Worm (Caenorhabditis elegans) whole organism, late embryonic: Measurements from ENCODE around the gene hap-1.

ENCODE experiments used
- C08G9.2 ChIP-seq: sonication (generic microtip); optimal IDR thresholded peaks from 2 replicates; lab custom pipeline; 2016; ENCODE audit warnings: mild to moderate bottlenecking, missing genetic modification characterization, moderate library complexity, missing compliant biosample characterization
- F13H6.1 ChIP-seq: sonication (generic microtip); optimal IDR thresholded peaks from 2 replicates; lab custom pipeline; 2016; ENCODE audit warnings: missing genetic modification characterization, missing compliant biosample characterization
- K02D7.2 ChIP-seq: sonication (generic microtip); optimal IDR thresholded peaks from 2 replicates; lab custom pipeline; 2017; ENCODE audit warnings: mild to moderate bottlenecking, missing genetic modification characterization, missing compliant biosample characterization
- Y22D7AL.16 ChIP-seq: sonication (generic microtip); optimal IDR thresholded peaks from 2 replicates; lab custom pipeline; 2016; ENCODE audit warnings: missing genetic modification characterization, missing compliant biosample characterization
- ama-1 ChIP-seq: fragments of 150-350 bp; optimal IDR thresholded peaks from 2 replicates; lab custom pipeline; 2014
- ceh-18 ChIP-seq: sonication (generic microtip); optimal IDR thresholded peaks from 2 replicates; lab custom pipeline; 2016; ENCODE audit warnings: missing genetic modification characterization, missing compliant biosample characterization
- ceh-19 ChIP-seq: fragments of 200-800 bp; sonication (Bioruptor generic); optimal IDR thresholded peaks from 2 replicates; lab custom pipeline; 2018; ENCODE audit warnings: mild to moderate bottlenecking, missing genetic modification characterization, missing compliant biosample characterization
- ceh-2 ChIP-seq: sonication (generic microtip); optimal IDR thresholded peaks from 2 replicates; lab custom pipeline; 2016; ENCODE audit warnings: missing genotype, missing genetic modification characterization, missing compliant biosample characterization
- ceh-24 ChIP-seq: sonication (generic microtip); optimal IDR thresholded peaks from 2 replicates; lab custom pipeline; 2016; ENCODE audit warnings: mild to moderate bottlenecking, missing genetic modification characterization, missing compliant biosample characterization
- ceh-30 ChIP-seq: fragments of 150-350 bp; optimal IDR thresholded peaks from 2 replicates; lab custom pipeline; 2014; ENCODE audit warnings: missing biosample characterization, missing genetic modification characterization
- ceh-45 ChIP-seq: fragments of 200-800 bp; sonication (Bioruptor generic); IDR thresholded peaks from 2 replicates; pipeline ENCODE4 v1.3.6; 2022; ENCODE audit warnings: missing genetic modification reagents, missing genetic modification characterization, missing compliant biosample characterization
- ceh-6 ChIP-seq: fragments of 200-800 bp; sonication (Bioruptor generic); optimal IDR thresholded peaks from 2 replicates; lab custom pipeline; 2018; ENCODE audit warnings: mild to moderate bottlenecking, missing genetic modification characterization, missing compliant biosample characterization
- ceh-9 ChIP-seq: sonication (generic microtip); optimal IDR thresholded peaks from 2 replicates; lab custom pipeline; 2016; ENCODE audit warnings: mild to moderate bottlenecking, missing genetic modification characterization, inconsistent platforms, missing compliant biosample characterization
- dve-1 ChIP-seq: sonication (generic microtip); optimal IDR thresholded peaks from 2 replicates; lab custom pipeline; 2017; ENCODE audit warnings: antibody characterized with exemption, mild to moderate bottlenecking, missing genetic modification characterization, missing compliant biosample characterization
- elt-2 ChIP-seq: sonication (generic microtip); optimal IDR thresholded peaks from 2 replicates; lab custom pipeline; 2016; ENCODE audit warnings: missing genetic modification reagents, missing genetic modification characterization, missing compliant biosample characterization
- elt-4 ChIP-seq: sonication (generic microtip); optimal IDR thresholded peaks from 2 replicates; lab custom pipeline; 2016; ENCODE audit warnings: missing genetic modification characterization, missing compliant biosample characterization
- eyg-1 ChIP-seq: sonication (generic microtip); optimal IDR thresholded peaks from 2 replicates; lab custom pipeline; 2016; ENCODE audit warnings: missing genotype, missing genetic modification characterization, missing compliant biosample characterization
- fax-1 ChIP-seq: sonication (generic microtip); optimal IDR thresholded peaks from 2 replicates; lab custom pipeline; 2016; ENCODE audit warnings: missing genotype, missing genetic modification characterization, missing compliant biosample characterization
- fkh-10 ChIP-seq: fragments of 150-350 bp; optimal IDR thresholded peaks from 2 replicates; lab custom pipeline; 2014; ENCODE audit warnings: missing biosample characterization, missing genetic modification reagents, missing genetic modification characterization
- fkh-6 ChIP-seq: sonication (generic microtip); optimal IDR thresholded peaks from 2 replicates; lab custom pipeline; 2016; ENCODE audit warnings: missing genetic modification characterization, missing compliant biosample characterization
- gmeb-2 ChIP-seq: sonication (generic microtip); optimal IDR thresholded peaks from 2 replicates; lab custom pipeline; 2016; ENCODE audit warnings: missing genetic modification characterization, inconsistent platforms, missing compliant biosample characterization
- hlh-13 ChIP-seq: fragments of 200-800 bp; sonication (Bioruptor generic); optimal IDR thresholded peaks from 2 replicates; lab custom pipeline; 2018; ENCODE audit warnings: mild to moderate bottlenecking, missing genetic modification characterization, missing compliant biosample characterization
- hlh-15 ChIP-seq: sonication (generic microtip); optimal IDR thresholded peaks from 2 replicates; lab custom pipeline; 2016; ENCODE audit warnings: missing genetic modification characterization, missing compliant biosample characterization
- hlh-30 ChIP-seq: sonication (generic microtip); optimal IDR thresholded peaks from 2 replicates; lab custom pipeline; 2017; ENCODE audit warnings: antibody characterized with exemption, missing genetic modification characterization, missing compliant biosample characterization; ENCODE audit not compliant: insufficient read depth
- lim-6 ChIP-seq: sonication (generic microtip); optimal IDR thresholded peaks from 2 replicates; lab custom pipeline; 2016; ENCODE audit warnings: missing genetic modification characterization, missing compliant biosample characterization
- lin-11 ChIP-seq: fragments of 200-800 bp; sonication (Bioruptor generic); optimal IDR thresholded peaks from 2 replicates; lab custom pipeline; 2018; ENCODE audit warnings: mild to moderate bottlenecking, missing genetic modification characterization, missing compliant biosample characterization
- madf-2 ChIP-seq: sonication (generic microtip); optimal IDR thresholded peaks from 2 replicates; lab custom pipeline; 2017; ENCODE audit warnings: missing genetic modification characterization, missing compliant biosample characterization
- nfya-1 ChIP-seq: sonication (generic microtip); optimal IDR thresholded peaks from 2 replicates; lab custom pipeline; 2017; ENCODE audit warnings: missing genetic modification characterization, mild to moderate bottlenecking, missing compliant biosample characterization, antibody characterized with exemption, moderate library complexity
- nhr-11 ChIP-seq: fragments of 150-350 bp; optimal IDR thresholded peaks from 2 replicates; lab custom pipeline; 2014; ENCODE audit warnings: missing biosample characterization, missing genetic modification characterization
- nhr-232 ChIP-seq: sonication (generic microtip); optimal IDR thresholded peaks from 2 replicates; lab custom pipeline; 2016; ENCODE audit warnings: missing genetic modification characterization, missing compliant biosample characterization
- npax-4 ChIP-seq: sonication (generic microtip); optimal IDR thresholded peaks from 2 replicates; lab custom pipeline; 2016; ENCODE audit warnings: missing genetic modification characterization, missing compliant biosample characterization
- odd-2 ChIP-seq: sonication (generic microtip); optimal IDR thresholded peaks from 2 replicates; lab custom pipeline; 2017; ENCODE audit warnings: antibody characterized with exemption, mild to moderate bottlenecking, missing genetic modification characterization, missing compliant biosample characterization
- pha-2 ChIP-seq: sonication (generic microtip); optimal IDR thresholded peaks from 2 replicates; lab custom pipeline; 2017; ENCODE audit warnings: mild to moderate bottlenecking, missing genetic modification characterization, missing compliant biosample characterization
- pqm-1 ChIP-seq: sonication (generic microtip); optimal IDR thresholded peaks from 2 replicates; lab custom pipeline; 2016; ENCODE audit warnings: missing genetic modification characterization, missing compliant biosample characterization
- pros-1 ChIP-seq: fragments of 150-350 bp; optimal IDR thresholded peaks from 2 replicates; lab custom pipeline; 2014; ENCODE audit warnings: missing biosample characterization, missing genetic modification reagents, missing genetic modification characterization
- ref-2 ChIP-seq: sonication (generic microtip); optimal IDR thresholded peaks from 2 replicates; lab custom pipeline; 2016; ENCODE audit warnings: missing genetic modification characterization, missing compliant biosample characterization
- sox-2 ChIP-seq: fragments of 200-800 bp; sonication (Bioruptor generic); IDR thresholded peaks from 2 replicates; pipeline ENCODE4 v1.3.6; 2022; ENCODE audit warnings: missing genetic modification reagents, missing genetic modification characterization, missing compliant biosample characterization
- sox-4 ChIP-seq: sonication (generic microtip); optimal IDR thresholded peaks from 2 replicates; lab custom pipeline; 2017; ENCODE audit warnings: mild to moderate bottlenecking, missing genetic modification characterization, inconsistent platforms, missing compliant biosample characterization
- tbx-2 ChIP-seq: sonication (generic microtip); optimal IDR thresholded peaks from 2 replicates; lab custom pipeline; 2016; ENCODE audit warnings: missing genetic modification characterization, missing compliant biosample characterization
- tbx-7 ChIP-seq: sonication (generic microtip); optimal IDR thresholded peaks from 2 replicates; lab custom pipeline; 2016; ENCODE audit warnings: missing genotype, missing genetic modification characterization, missing compliant biosample characterization
- ttx-3 ChIP-seq: sonication (generic microtip); optimal IDR thresholded peaks from 2 replicates; lab custom pipeline; 2016; ENCODE audit warnings: missing genetic modification reagents, missing genetic modification characterization, missing compliant biosample characterization
- unc-3 ChIP-seq, 2 experiments: fragments of 200-800 bp in 1 of 2; sonication (Bioruptor generic) in 1 of 2; sonication (generic microtip) in 1 of 2; conservative IDR thresholded peaks in 1 of 2; optimal IDR thresholded peaks in 1 of 2; 2 replicates each; pipeline versions ENCODE4 v1.3.6 to Lab custom; 2016 to 2022; ENCODE audit warnings: missing compliant biosample characterization in 2 of 2, missing genetic modification characterization in 2 of 2, missing genetic modification reagents in 1 of 2
- ztf-16 ChIP-seq: sonication (generic microtip); optimal IDR thresholded peaks from 2 replicates; lab custom pipeline; 2017; ENCODE audit warnings: missing genetic modification characterization, missing compliant biosample characterization

Gene hap-1

ce11 chrIII:5308278-5308677 is 44.5 kb downstream of the hap-1 start, which contains the start of gene mog-3 (continued):
- TF ChIP-seq ttx-3 (tag; lab: Kevin White, UChicago) (peak; percentile 23), nfya-1 (peak; percentile 51), madf-2 (peak; percentile 26), ceh-6 (GFP tag; lab: Kevin White, UChicago) (no peak), dve-1 (tag; lab: Kevin White, UChicago) (no peak), ceh-45 (no peak), elt-4 (tag; lab: Kevin White, UChicago) (no peak), F13H6.1 (tag; lab: Kevin White, UChicago) (peak; percentile 59), pqm-1 (tag; lab: Kevin White, UChicago) (peak; percentile 50), pros-1 (tag; lab: Kevin White, UChicago) (no peak), ref-2 (tag; lab: Kevin White, UChicago) (peak; percentile 78), K02D7.2 (tag; lab: Kevin White, UChicago) (no peak), ceh-24 (no peak), tbx-2 (tag; lab: Kevin White, UChicago) (peak; percentile 91), hlh-15 (tag; lab: Kevin White, UChicago) (no peak), elt-2 (peak; percentile 64), unc-3 (GFP tag; conservative IDR thresholded peaks at IDR 0.05; lab: Robert Waterston, UW) (peak; percentile 32; the same call in 1 of the 2 replicates), unc-3 (tag; optimal IDR thresholded peaks at IDR 0.05; lab: Kevin White, UChicago) (no peak), nhr-11 (tag; lab: Kevin White, UChicago) (no peak), sox-2 (GFP tag; lab: Robert Waterston, UW) (no peak), hlh-13 (GFP tag; lab: Kevin White, UChicago) (peak; percentile 32), eyg-1 (tag; lab: Kevin White, UChicago) (no peak), ceh-30 (tag; lab: Kevin White, UChicago) (no peak), ceh-2 (tag; lab: Kevin White, UChicago) (peak; percentile 92), odd-2 (tag; lab: Kevin White, UChicago) (no peak), nhr-232 (tag; lab: Kevin White, UChicago) (no peak), ceh-9 (tag; lab: Kevin White, UChicago) (no peak), ama-1 (lab: Kevin White, UChicago) (no peak), pha-2 (tag; lab: Kevin White, UChicago) (no peak), hlh-30 (tag; lab: Kevin White, UChicago) (peak; percentile 12), ceh-19 (no peak), sox-4 (tag; lab: Kevin White, UChicago) (no peak)

DNA sequence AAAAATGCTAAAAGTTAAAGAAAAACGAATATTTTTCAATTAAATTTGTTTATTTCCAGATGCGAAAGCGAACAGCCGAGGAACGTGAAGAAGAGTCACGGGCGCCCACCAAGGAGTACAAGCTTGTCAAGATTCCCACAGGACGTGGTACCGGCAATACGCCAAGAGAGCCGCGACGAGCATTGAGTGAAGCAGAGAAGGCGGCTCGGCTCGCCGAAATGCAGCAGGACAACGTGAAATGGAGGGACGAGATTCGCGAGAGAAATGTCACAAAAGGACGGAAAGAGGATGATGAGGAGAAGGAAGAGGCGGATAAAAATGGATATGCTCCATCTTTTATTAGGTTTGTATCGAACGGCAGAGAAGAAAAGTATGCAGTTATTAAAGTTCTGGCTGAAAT is 46.7 kb downstream of the hap-1 start:
- TF ChIP-seq tbx-2 (tag; lab: Kevin White, UChicago), result no peak
- no peak for TF ChIP-seq elt-2
- TF ChIP-seq Y22D7AL.16, result no peak
- TF ChIP-seq lim-6 (tag; lab: Kevin White, UChicago), result no peak
- TF ChIP-seq ztf-16 (tag; lab: Kevin White, UChicago), result no peak
- TF ChIP-seq npax-4 (tag; lab: Kevin White, UChicago), result no peak
- no peak for TF ChIP-seq gmeb-2 (tag; lab: Kevin White, UChicago)
- TF ChIP-seq ceh-9 (tag; lab: Kevin White, UChicago), result no peak
- TF ChIP-seq eyg-1 (tag; lab: Kevin White, UChicago), result no peak
- no peak for TF ChIP-seq ama-1 (lab: Kevin White, UChicago)
- TF ChIP-seq, all 69 proteins: peak for 0

- TF ChIP-seq sox-4 (tag; lab: Kevin White, UChicago) (no peak), fax-1 (no peak), fkh-10 (GFP tag; lab: Kevin White, UChicago) (no peak), fkh-6 (tag; lab: Kevin White, UChicago) (no peak), ceh-9 (tag; lab: Kevin White, UChicago) (no peak), hlh-30 (tag; lab: Kevin White, UChicago) (no peak), pha-2 (tag; lab: Kevin White, UChicago) (no peak), ceh-45 (no peak), lin-11 (no peak), ceh-18 (no peak), ceh-6 (GFP tag; lab: Kevin White, UChicago) (no peak), K02D7.2 (tag; lab: Kevin White, UChicago) (no peak), nhr-232 (tag; lab: Kevin White, UChicago) (no peak), tbx-7 (tag; lab: Kevin White, UChicago) (no peak), ceh-24 (no peak), C08G9.2 (tag; lab: Kevin White, UChicago) (no peak)
These were observed 47.2 kb downstream of the hap-1 start, which contains the start of gene pqe-1 for ce11 chrIII:5310940-5311339. Gene pqe-1, plus strand, starts transcription at chrIII:5311240.
